Worm (Caenorhabditis elegans): ENCODE results near the gene ddx-15.

- TF ChIP-seq rec-8 (tag; optimal IDR thresholded peaks at IDR 0.05) (no peak), pha-4 (tag; optimal IDR thresholded peaks at IDR 0.05) (no peak), nhr-27 (tag; optimal IDR thresholded peaks at IDR 0.05) (no peak), sptf-2 (GFP tag; optimal IDR thresholded peaks at IDR 0.05) (no peak), lin-26 (GFP tag; IDR thresholded peaks at IDR 0.05) (no peak; the same call in 1 of the 2 replicates), ceh-79 (tag; optimal IDR thresholded peaks at IDR 0.05) (no peak), unc-62 (GFP tag; optimal IDR thresholded peaks at IDR 0.05) (no peak), ets-4 (GFP tag; optimal IDR thresholded peaks at IDR 0.05) (no peak), rpc-1 (optimal IDR thresholded peaks at IDR 0.05) (no peak), rpc-1 (tag; optimal IDR thresholded peaks at IDR 0.05) (no peak), D2030.7 (GFP tag; IDR thresholded peaks at IDR 0.05) (peak; percentile 43; the same call in 1 of the 2 replicates)
These were observed 2.8 kb downstream of the ddx-15 start for ce11 chrIII:5588746-5589145.

Measured in whole organism, young adult.